Worm (Caenorhabditis elegans): ENCODE results near the gene F41E6.17.

Gene F41E6.17

DNA sequence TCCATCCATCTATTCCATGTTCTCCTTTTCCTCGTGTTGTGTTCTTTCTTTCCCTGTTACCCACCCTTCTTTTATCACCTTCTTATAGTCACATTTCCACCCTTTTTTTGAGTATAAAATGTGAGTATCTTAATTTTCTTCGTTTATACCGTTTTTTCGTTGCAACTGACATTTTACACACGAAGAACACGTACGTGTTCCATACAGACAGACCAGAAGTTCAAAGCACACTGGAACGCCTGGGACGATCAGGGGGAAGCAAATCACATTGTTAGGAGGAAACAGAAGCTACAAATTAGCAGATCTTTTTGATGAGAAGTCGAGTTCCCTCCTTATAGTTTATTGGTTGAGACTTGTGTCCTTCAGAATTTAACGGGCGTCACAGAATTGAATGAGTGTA, 8.2 kb upstream of the F41E6.17 start:
- TF ChIP-seq klf-2 (GFP tag; conservative IDR thresholded peaks at IDR 0.05) (no peak), ref-1 (GFP tag; conservative IDR thresholded peaks at IDR 0.05) (no peak), ztf-23 (GFP tag; IDR thresholded peaks at IDR 0.05) (no peak), ztf-29 (GFP tag; IDR thresholded peaks at IDR 0.05) (no peak)

- TF ChIP-seq cog-1 (tag; optimal IDR thresholded peaks at IDR 0.05), result no peak
Measured at ce11 chrV:8618738-8619137, 5.2 kb upstream of the F41E6.17 start, which contains the start of gene grd-5. Gene grd-5 (plus strand): TSS chrV:8619032.

DNA sequence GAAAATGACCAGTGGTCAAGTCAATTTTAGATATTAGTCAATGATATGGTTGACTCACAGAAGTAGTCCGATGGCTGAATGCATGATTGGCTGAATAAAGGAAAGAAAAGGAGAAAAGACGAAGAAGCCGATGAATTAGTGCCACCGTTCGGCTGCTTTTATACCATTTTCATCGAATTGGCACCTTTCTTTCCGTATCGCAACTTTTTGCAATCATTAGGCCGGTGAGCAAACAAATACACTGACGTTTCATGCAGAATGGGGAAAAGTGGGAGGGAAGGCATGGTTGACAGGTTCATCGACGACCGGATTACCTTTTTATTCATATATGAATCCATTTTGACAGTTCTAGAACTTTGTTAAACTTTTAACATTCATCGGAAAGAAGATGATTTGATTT, 2.7 kb upstream of the F41E6.17 start, which contains the start of gene idpc-2:
Gene idpc-2, minus strand, starts transcription at position 101 of the 400 bp plus-strand sequence.
- no peak for TF ChIP-seq tab-1 (GFP tag; IDR thresholded peaks at IDR 0.05)
- TF ChIP-seq T22C8.4 (GFP tag; IDR thresholded peaks at IDR 0.05), result no peak
- no peak for TF ChIP-seq ztf-23 (GFP tag; IDR thresholded peaks at IDR 0.05)
- no peak for TF ChIP-seq ref-1 (GFP tag; conservative IDR thresholded peaks at IDR 0.05)
- TF ChIP-seq med-1 (GFP tag; optimal IDR thresholded peaks at IDR 0.05; ENCODE audit: insufficient read depth), result no peak
- no peak for TF ChIP-seq cog-1 (tag; optimal IDR thresholded peaks at IDR 0.05)
- no peak for TF ChIP-seq klf-2 (GFP tag; conservative IDR thresholded peaks at IDR 0.05)
- TF ChIP-seq ztf-29 (GFP tag; IDR thresholded peaks at IDR 0.05), result no peak
- no peak for TF ChIP-seq flt-1 (GFP tag; IDR thresholded peaks at IDR 0.05)

DNA sequence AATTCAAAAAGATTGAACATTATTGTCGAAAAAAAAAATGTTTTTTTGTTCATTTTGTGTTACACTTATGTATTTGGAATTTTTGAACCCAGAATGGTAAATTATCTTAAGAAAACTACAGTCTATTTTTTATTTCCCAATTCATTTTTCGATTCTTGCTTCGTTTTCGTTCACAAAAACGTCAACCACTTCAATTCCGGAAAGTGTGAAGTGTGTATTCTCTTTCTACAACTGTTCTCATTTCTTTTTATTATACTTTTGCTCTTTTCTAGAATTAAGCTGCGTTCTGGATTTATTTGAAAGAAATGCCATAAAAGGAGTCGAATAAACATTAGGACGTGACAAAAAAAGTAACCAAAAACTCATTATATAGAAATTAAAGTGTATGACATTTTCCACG, 1.6 kb upstream of the F41E6.17 start, which contains the start of gene F41E6.1:
Gene F41E6.1, plus strand, starts transcription at position 301 of the 400 bp plus-strand sequence.
- TF ChIP-seq klf-2 (GFP tag; conservative IDR thresholded peaks at IDR 0.05), result no peak
- no peak for TF ChIP-seq ref-1 (GFP tag; conservative IDR thresholded peaks at IDR 0.05)
- no peak for TF ChIP-seq flt-1 (GFP tag; IDR thresholded peaks at IDR 0.05)
- no peak for TF ChIP-seq tab-1 (GFP tag; IDR thresholded peaks at IDR 0.05)
- TF ChIP-seq ztf-23 (GFP tag; IDR thresholded peaks at IDR 0.05), result no peak
- no peak for TF ChIP-seq cog-1 (tag; optimal IDR thresholded peaks at IDR 0.05)
- no peak for TF ChIP-seq ztf-29 (GFP tag; IDR thresholded peaks at IDR 0.05)
- no peak for TF ChIP-seq med-1 (GFP tag; optimal IDR thresholded peaks at IDR 0.05; ENCODE audit: insufficient read depth)
- no peak for TF ChIP-seq T22C8.4 (GFP tag; IDR thresholded peaks at IDR 0.05)

DNA sequence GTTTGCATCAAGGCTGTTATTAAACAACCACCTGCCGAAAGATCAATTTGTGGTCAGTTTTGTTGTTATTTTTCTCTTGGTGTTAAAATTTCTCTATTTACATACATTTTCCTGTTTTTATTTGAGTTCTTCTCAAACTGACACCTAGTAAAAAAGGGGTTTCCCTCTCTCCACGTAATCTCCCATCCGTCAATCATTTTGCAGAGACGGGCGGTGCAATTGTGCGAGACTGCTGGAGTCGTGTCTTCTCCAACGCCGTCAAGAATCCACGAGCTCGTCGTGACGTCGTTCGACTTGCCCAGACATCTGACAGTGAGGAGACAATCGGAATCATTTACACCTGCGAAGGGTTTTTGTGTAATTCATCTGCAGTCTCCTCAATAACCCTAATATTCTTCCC, 2.5 kb downstream of the F41E6.17 start:
- TF ChIP-seq T22C8.4 (GFP tag; IDR thresholded peaks at IDR 0.05), result no peak
- no peak for TF ChIP-seq med-1 (GFP tag; optimal IDR thresholded peaks at IDR 0.05; ENCODE audit: insufficient read depth)
- TF ChIP-seq klf-2 (GFP tag; conservative IDR thresholded peaks at IDR 0.05), result no peak
- no peak for TF ChIP-seq cog-1 (tag; optimal IDR thresholded peaks at IDR 0.05)
- TF ChIP-seq tab-1 (GFP tag; IDR thresholded peaks at IDR 0.05), result no peak
- no peak for TF ChIP-seq flt-1 (GFP tag; IDR thresholded peaks at IDR 0.05)
- no peak for TF ChIP-seq ztf-23 (GFP tag; IDR thresholded peaks at IDR 0.05)
- no peak for TF ChIP-seq ref-1 (GFP tag; conservative IDR thresholded peaks at IDR 0.05)
- no peak for TF ChIP-seq ztf-29 (GFP tag; IDR thresholded peaks at IDR 0.05)

DNA sequence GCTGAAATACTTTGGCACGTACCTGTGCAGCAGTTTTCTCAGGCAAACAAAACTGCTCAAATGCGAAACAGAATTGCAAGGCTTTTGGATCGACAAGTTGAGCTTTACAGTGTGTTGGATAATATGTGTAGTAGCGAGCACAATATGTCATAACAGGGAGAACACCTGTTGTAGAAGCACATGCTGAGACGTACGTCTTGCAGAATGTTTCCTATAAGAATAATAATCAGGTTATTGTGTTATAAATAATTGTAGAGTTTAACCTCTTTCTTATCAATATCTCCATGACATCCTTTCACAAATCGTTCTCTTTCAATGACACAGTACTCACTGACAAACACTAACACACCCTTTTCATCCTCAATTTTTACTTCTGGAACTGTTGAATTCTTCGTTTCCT, 3.7 kb downstream of the F41E6.17 start:
- TF ChIP-seq ztf-29 (GFP tag; IDR thresholded peaks at IDR 0.05) (no peak), cog-1 (tag; optimal IDR thresholded peaks at IDR 0.05) (no peak), T22C8.4 (GFP tag; IDR thresholded peaks at IDR 0.05) (no peak), tab-1 (GFP tag; IDR thresholded peaks at IDR 0.05) (no peak), med-1 (GFP tag; optimal IDR thresholded peaks at IDR 0.05; ENCODE audit: insufficient read depth) (no peak), ztf-23 (GFP tag; IDR thresholded peaks at IDR 0.05) (no peak), flt-1 (GFP tag; IDR thresholded peaks at IDR 0.05) (no peak), ref-1 (GFP tag; conservative IDR thresholded peaks at IDR 0.05) (no peak), klf-2 (GFP tag; conservative IDR thresholded peaks at IDR 0.05) (no peak)

DNA sequence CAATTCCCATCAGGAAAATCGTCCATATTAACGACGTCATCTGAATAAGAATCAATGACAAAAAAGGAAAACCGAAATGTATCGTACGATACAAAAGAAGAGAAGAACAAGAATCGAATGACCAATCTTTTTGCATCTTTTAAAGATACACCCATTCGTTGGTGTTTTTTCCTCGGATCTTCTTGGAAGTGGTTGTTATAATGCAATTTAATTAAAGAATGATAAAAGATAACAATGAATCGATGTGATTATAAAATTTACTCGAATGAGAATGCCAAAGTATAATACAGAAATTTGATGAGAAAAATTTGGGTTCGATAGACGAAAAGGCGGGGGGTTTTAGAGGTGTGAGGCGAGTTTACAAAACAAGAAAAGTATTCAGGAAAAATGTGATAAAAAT, 5.1 kb downstream of the F41E6.17 start, which contains the start of gene F41E6.12:
Gene F41E6.12, minus strand, starts transcription at position 101 of the 400 bp plus-strand sequence.
- TF ChIP-seq ztf-29 (GFP tag; IDR thresholded peaks at IDR 0.05), result no peak
- TF ChIP-seq med-1 (GFP tag; optimal IDR thresholded peaks at IDR 0.05; ENCODE audit: insufficient read depth), result no peak
- no peak for TF ChIP-seq flt-1 (GFP tag; IDR thresholded peaks at IDR 0.05)
- no peak for TF ChIP-seq ztf-23 (GFP tag; IDR thresholded peaks at IDR 0.05)
- TF ChIP-seq tab-1 (GFP tag; IDR thresholded peaks at IDR 0.05), result no peak
- no peak for TF ChIP-seq cog-1 (tag; optimal IDR thresholded peaks at IDR 0.05)
- TF ChIP-seq ref-1 (GFP tag; conservative IDR thresholded peaks at IDR 0.05), result no peak
- TF ChIP-seq klf-2 (GFP tag; conservative IDR thresholded peaks at IDR 0.05), result no peak
- no peak for TF ChIP-seq T22C8.4 (GFP tag; IDR thresholded peaks at IDR 0.05)

DNA sequence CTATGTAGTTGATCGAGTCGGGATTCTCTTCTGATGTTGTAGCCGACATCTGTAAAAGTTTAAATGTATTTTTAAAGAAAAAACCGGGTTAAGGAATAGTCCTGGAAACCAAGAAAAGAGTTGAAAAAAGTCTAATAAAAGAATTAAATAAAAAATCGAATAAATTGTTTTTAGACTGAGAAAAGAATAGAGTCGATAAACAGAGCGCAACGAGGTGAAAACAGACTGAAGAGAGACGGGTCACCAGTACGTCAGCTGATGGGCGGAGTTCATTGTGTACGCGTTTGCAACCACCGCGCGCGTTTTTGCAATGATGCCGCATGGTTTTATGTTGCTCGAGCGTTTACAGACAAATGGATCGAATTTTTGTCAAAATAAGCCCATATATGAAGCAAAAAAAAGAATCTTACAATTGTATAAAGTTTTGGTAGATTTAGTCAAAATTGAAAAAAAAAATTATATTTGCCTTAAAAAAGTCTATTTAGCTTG, 7.4 kb downstream of the F41E6.17 start, which contains the start of gene atg-18:
Gene atg-18, minus strand, starts transcription at position 51 of the 489 bp plus-strand sequence.
- TF ChIP-seq cog-1 (tag; optimal IDR thresholded peaks at IDR 0.05) (peak; percentile 2), med-1 (GFP tag; optimal IDR thresholded peaks at IDR 0.05; ENCODE audit: insufficient read depth) (peak; percentile 78), ztf-23 (GFP tag; IDR thresholded peaks at IDR 0.05) (peak; percentile 68; the same call in 1 of the 2 replicates), tab-1 (GFP tag; IDR thresholded peaks at IDR 0.05) (no peak), ztf-29 (GFP tag; IDR thresholded peaks at IDR 0.05) (peak; percentile 58; the same call in 1 of the 2 replicates), klf-2 (GFP tag; conservative IDR thresholded peaks at IDR 0.05) (peak; percentile 51; the same call in 1 of the 2 replicates), flt-1 (GFP tag; IDR thresholded peaks at IDR 0.05) (no peak), T22C8.4 (GFP tag; IDR thresholded peaks at IDR 0.05) (no peak), ref-1 (GFP tag; conservative IDR thresholded peaks at IDR 0.05) (no peak)

ce11 chrV:8632788-8633187, 8.9 kb downstream of the F41E6.17 start:
- no peak for TF ChIP-seq ref-1 (GFP tag; conservative IDR thresholded peaks at IDR 0.05)
- TF ChIP-seq med-1 (GFP tag; optimal IDR thresholded peaks at IDR 0.05; ENCODE audit: insufficient read depth), result no peak
- TF ChIP-seq ztf-29 (GFP tag; IDR thresholded peaks at IDR 0.05), result no peak
- no peak for TF ChIP-seq ztf-23 (GFP tag; IDR thresholded peaks at IDR 0.05)
- no peak for TF ChIP-seq tab-1 (GFP tag; IDR thresholded peaks at IDR 0.05)
- no peak for TF ChIP-seq flt-1 (GFP tag; IDR thresholded peaks at IDR 0.05)
- TF ChIP-seq klf-2 (GFP tag; conservative IDR thresholded peaks at IDR 0.05), result no peak
- no peak for TF ChIP-seq cog-1 (tag; optimal IDR thresholded peaks at IDR 0.05)
- TF ChIP-seq T22C8.4 (GFP tag; IDR thresholded peaks at IDR 0.05), result no peak

ce11 chrV:8635575-8635974, 11.7 kb downstream of the F41E6.17 start, which contains the start of gene oac-29:
Gene oac-29 (minus strand): TSS chrV:8635675.
- no peak for TF ChIP-seq ref-1 (GFP tag; conservative IDR thresholded peaks at IDR 0.05)
- TF ChIP-seq klf-2 (GFP tag; conservative IDR thresholded peaks at IDR 0.05), result no peak
- no peak for TF ChIP-seq ztf-23 (GFP tag; IDR thresholded peaks at IDR 0.05)
- TF ChIP-seq cog-1 (tag; optimal IDR thresholded peaks at IDR 0.05), result no peak
- no peak for TF ChIP-seq ztf-29 (GFP tag; IDR thresholded peaks at IDR 0.05)
- no peak for TF ChIP-seq T22C8.4 (GFP tag; IDR thresholded peaks at IDR 0.05)
- TF ChIP-seq med-1 (GFP tag; optimal IDR thresholded peaks at IDR 0.05; ENCODE audit: insufficient read depth), result no peak
- TF ChIP-seq flt-1 (GFP tag; IDR thresholded peaks at IDR 0.05), result no peak
- TF ChIP-seq tab-1 (GFP tag; IDR thresholded peaks at IDR 0.05), result no peak
